Fruit fly (Drosophila melanogaster) S2 (cell line): Measurements from ENCODE around the gene Cpr23B.

Experiments used
- CG8478 ChIP-seq: fragments of >200 bp; optimal IDR thresholded peaks from 2 replicates; lab custom pipeline; 2018
- CTCF ChIP-seq, 2 experiments: fragments of >200 bp; optimal IDR thresholded peaks; 2 replicates each; lab custom pipeline; 2018

DNA sequence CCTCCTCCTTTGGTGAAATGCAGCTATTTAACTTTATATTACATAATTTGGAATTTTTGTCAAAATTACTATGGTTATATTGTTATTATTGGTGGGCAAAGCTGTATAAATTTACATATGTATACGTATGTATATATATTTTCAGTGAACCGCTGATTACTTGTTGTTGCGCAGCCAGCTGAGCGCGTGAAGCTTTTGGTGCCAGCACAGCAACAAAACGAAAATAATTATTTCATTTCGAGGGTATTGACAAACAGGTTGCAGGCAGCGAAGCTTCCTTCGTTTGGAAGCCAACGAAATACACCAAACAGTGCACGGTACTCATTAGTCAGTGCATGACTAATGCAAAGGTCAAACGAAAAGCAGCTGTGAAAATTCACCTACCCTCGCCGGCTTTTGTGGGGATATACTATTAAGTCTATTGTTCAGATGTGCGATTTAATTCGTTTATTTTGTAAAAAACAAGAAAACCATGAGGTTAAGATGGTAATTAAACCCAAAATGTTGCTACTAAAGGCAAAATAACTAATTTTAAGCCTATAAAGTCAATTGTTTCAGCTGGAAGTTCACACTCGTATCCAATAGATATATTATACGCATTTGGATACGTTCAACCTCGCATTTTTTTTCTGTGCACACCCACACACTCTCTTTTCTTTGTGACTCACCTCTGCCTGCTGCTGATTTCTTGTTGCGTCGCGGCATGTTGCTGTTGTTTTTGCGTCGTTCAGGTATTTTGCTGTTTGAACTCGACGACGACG, 34.9 kb downstream of the Cpr23B start:
- no peak for TF ChIP-seq CG8478 (lab: Kevin White, UChicago)
- TF ChIP-seq CTCF (optimal IDR thresholded peaks at IDR 0.05; lab: Kevin White, UChicago): no peak
